Fruit fly (Drosophila melanogaster): ENCODE data around the gene eIF4EHP.

DNA sequence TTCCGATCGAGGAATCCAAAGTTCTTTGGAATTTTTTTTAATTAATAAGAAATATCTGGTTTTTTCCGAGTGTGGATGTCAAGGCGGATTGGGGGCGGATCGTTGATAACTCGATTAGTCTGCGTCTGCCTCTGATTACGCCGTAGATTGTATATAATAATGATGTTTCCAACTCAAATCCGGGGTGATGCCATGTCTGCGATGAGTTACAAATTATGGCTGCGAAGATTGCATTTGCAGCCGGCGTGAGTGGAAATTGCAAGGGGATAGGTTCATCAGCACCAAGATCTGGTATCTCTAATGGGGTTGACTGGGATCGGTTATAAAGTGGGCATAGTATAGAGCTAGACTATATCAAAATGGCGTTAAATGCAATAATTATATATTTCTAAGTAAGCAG is 13.6 kb upstream of the eIF4EHP start:
- TF ChIP-seq ttk (optimal IDR thresholded peaks at IDR 0.05) (no peak), h (optimal IDR thresholded peaks at IDR 0.05) (no peak)

All from Kc167 (cell line).